Fruit fly (Drosophila melanogaster) whole organism, prepupa: Measurements from ENCODE around the gene CG13244.

ENCODE experiments used
- Blimp-1 ChIP-seq: fragments of 200-800 bp; sonication (Bioruptor generic); optimal IDR thresholded peaks from 3 replicates; lab custom pipeline; 2017; ENCODE audit warnings: missing biosample characterization, missing genetic modification characterization, mild to moderate bottlenecking, moderate library complexity, missing genetic modification reagents
- CG10631 ChIP-seq: fragments of 200-800 bp; sonication (Bioruptor generic); optimal IDR thresholded peaks from 2 replicates; lab custom pipeline; 2016; ENCODE audit warnings: missing biosample characterization, missing genetic modification characterization
- CG10669 ChIP-seq: fragments of 200-800 bp; sonication (Bioruptor generic); optimal IDR thresholded peaks from 3 replicates; lab custom pipeline; 2018; ENCODE audit warnings: missing biosample characterization, mild to moderate bottlenecking, missing genetic modification characterization, moderate library complexity
- CG11294 ChIP-seq: fragments of 200-800 bp; sonication (Bioruptor generic); IDR thresholded peaks from 2 replicates; pipeline ENCODE4 v1.3.6; 2022; ENCODE audit warnings: missing biosample characterization, missing genetic modification characterization
- CG11762 ChIP-seq: fragments of 200-800 bp; sonication (Bioruptor generic); optimal IDR thresholded peaks from 3 replicates; lab custom pipeline; 2016; ENCODE audit warnings: missing biosample characterization, missing genetic modification characterization; ENCODE audit not compliant: insufficient read depth
- CG11902 ChIP-seq: fragments of 200-800 bp; sonication (Bioruptor generic); optimal IDR thresholded peaks from 3 replicates; lab custom pipeline; 2016; ENCODE audit warnings: missing biosample characterization, missing genetic modification characterization
- CG15336 ChIP-seq: fragments of 200-800 bp; sonication (Bioruptor generic); IDR thresholded peaks from 2 replicates; pipeline ENCODE4 v1.3.6; 2022; ENCODE audit warnings: missing biosample characterization, missing genetic modification characterization
- CG16779 ChIP-seq: fragments of 200-800 bp; sonication (Bioruptor generic); optimal IDR thresholded peaks from 3 replicates; lab custom pipeline; 2017; ENCODE audit warnings: missing biosample characterization, mild to moderate bottlenecking, missing genetic modification characterization
- CG31627 ChIP-seq: fragments of 200-800 bp; sonication (Bioruptor generic); optimal IDR thresholded peaks from 3 replicates; lab custom pipeline; 2016; ENCODE audit warnings: missing biosample characterization, missing genetic modification characterization
- CG32006 ChIP-seq: fragments of 200-800 bp; sonication (Bioruptor generic); optimal IDR thresholded peaks from 3 replicates; lab custom pipeline; 2017; ENCODE audit warnings: missing biosample characterization, mild to moderate bottlenecking, missing genetic modification characterization
- CG34406 ChIP-seq: fragments of 200-800 bp; sonication (Bioruptor generic); optimal IDR thresholded peaks from 3 replicates; lab custom pipeline; 2016; ENCODE audit warnings: missing biosample characterization, missing genetic modification characterization
- CG3919 ChIP-seq: fragments of 200-800 bp; sonication (Bioruptor generic); optimal IDR thresholded peaks from 3 replicates; lab custom pipeline; 2016; ENCODE audit warnings: missing biosample characterization, missing genetic modification characterization
- CG4318 ChIP-seq: fragments of 200-800 bp; sonication (Bioruptor generic); optimal IDR thresholded peaks from 3 replicates; lab custom pipeline; 2017; ENCODE audit warnings: missing biosample characterization, mild to moderate bottlenecking, missing genetic modification characterization
- CG6163 ChIP-seq: fragments of 200-800 bp; sonication (Bioruptor generic); IDR thresholded peaks from 3 replicates; pipeline ENCODE4 v1.3.6; 2022; ENCODE audit warnings: missing biosample characterization, missing genetic modification characterization
- CG6276 ChIP-seq: fragments of 200-800 bp; sonication (Bioruptor generic); optimal IDR thresholded peaks from 2 replicates; lab custom pipeline; 2017; ENCODE audit warnings: missing biosample characterization, mild to moderate bottlenecking, missing genetic modification characterization
- CG6792 ChIP-seq: fragments of 200-800 bp; sonication (Bioruptor generic); optimal IDR thresholded peaks from 3 replicates; lab custom pipeline; 2016; ENCODE audit warnings: missing biosample characterization, missing genetic modification characterization
- CG6808 ChIP-seq: fragments of 200-800 bp; sonication (Bioruptor generic); optimal IDR thresholded peaks from 3 replicates; lab custom pipeline; 2017; ENCODE audit warnings: missing biosample characterization, missing genetic modification characterization, mild to moderate bottlenecking, moderate library complexity, missing genetic modification reagents
- CG8119 ChIP-seq: fragments of 200-800 bp; sonication (Bioruptor generic); IDR thresholded peaks from 3 replicates; pipeline ENCODE4 v1.3.6; 2022; ENCODE audit warnings: missing biosample characterization, missing genetic modification characterization
- CG8319 ChIP-seq: fragments of 200-800 bp; sonication (Bioruptor generic); optimal IDR thresholded peaks from 3 replicates; lab custom pipeline; 2016; ENCODE audit warnings: missing biosample characterization, missing genetic modification characterization
- CG8632 ChIP-seq: fragments of 200-800 bp; sonication (Bioruptor generic); optimal IDR thresholded peaks from 3 replicates; lab custom pipeline; 2016; ENCODE audit warnings: missing biosample characterization, missing genetic modification characterization
- CG9139 ChIP-seq: fragments of 200-800 bp; sonication (Bioruptor generic); optimal IDR thresholded peaks from 3 replicates; lab custom pipeline; 2017; ENCODE audit warnings: missing biosample characterization, mild to moderate bottlenecking, missing genetic modification characterization
- Eip75B ChIP-seq: fragments of 200-800 bp; sonication (Bioruptor generic); optimal IDR thresholded peaks from 3 replicates; lab custom pipeline; 2016; ENCODE audit warnings: missing biosample characterization, missing genetic modification characterization
- Eip93F ChIP-seq: fragments of 200-800 bp; sonication (Bioruptor generic); optimal IDR thresholded peaks from 2 replicates; lab custom pipeline; 2016; ENCODE audit warnings: missing biosample characterization, mild to moderate bottlenecking, missing genetic modification characterization
- Ets21C ChIP-seq: fragments of 200-800 bp; sonication (Bioruptor generic); optimal IDR thresholded peaks from 3 replicates; lab custom pipeline; 2016; ENCODE audit warnings: missing biosample characterization, missing genetic modification characterization
- Gug ChIP-seq: fragments of 200-800 bp; sonication (Bioruptor generic); IDR thresholded peaks from 2 replicates; pipeline ENCODE4 v1.3.6; 2022; ENCODE audit warnings: missing biosample characterization, missing genetic modification characterization
- Hr38 ChIP-seq: sonication (Bioruptor generic); optimal IDR thresholded peaks from 2 replicates; lab custom pipeline; 2016; ENCODE audit warnings: missing biosample characterization, missing genetic modification characterization
- Hr39 ChIP-seq: fragments of 200-800 bp; sonication (Bioruptor generic); optimal IDR thresholded peaks from 2 replicates; lab custom pipeline; 2016; ENCODE audit warnings: missing biosample characterization, missing genetic modification characterization
- Hr4 ChIP-seq: fragments of 200-800 bp; sonication (Bioruptor generic); optimal IDR thresholded peaks from 3 replicates; lab custom pipeline; 2016; ENCODE audit warnings: missing biosample characterization, missing genetic modification characterization
- Lpt ChIP-seq: fragments of 200-800 bp; sonication (Bioruptor generic); optimal IDR thresholded peaks from 3 replicates; lab custom pipeline; 2016; ENCODE audit warnings: missing biosample characterization, missing genetic modification characterization
- OdsH ChIP-seq: fragments of 200-800 bp; sonication (Bioruptor generic); optimal IDR thresholded peaks from 3 replicates; lab custom pipeline; 2016; ENCODE audit warnings: missing biosample characterization, missing genetic modification characterization
- Smox ChIP-seq: fragments of 200-800 bp; sonication (Bioruptor generic); optimal IDR thresholded peaks from 3 replicates; lab custom pipeline; 2016; ENCODE audit warnings: missing biosample characterization, missing genetic modification characterization
- Sox102F ChIP-seq: fragments of 200-800 bp; sonication (Bioruptor generic); optimal IDR thresholded peaks from 2 replicates; lab custom pipeline; 2016; ENCODE audit warnings: missing biosample characterization, mild to moderate bottlenecking, missing genetic modification characterization
- Sox14 ChIP-seq: fragments of 200-800 bp; sonication (Bioruptor generic); optimal IDR thresholded peaks from 3 replicates; lab custom pipeline; 2016; ENCODE audit warnings: missing biosample characterization, missing genetic modification characterization
- Sox15 ChIP-seq: fragments of 200-800 bp; sonication (Bioruptor generic); optimal IDR thresholded peaks from 3 replicates; lab custom pipeline; 2016; ENCODE audit warnings: missing biosample characterization, missing genetic modification characterization
- cyc ChIP-seq: fragments of 200-800 bp; sonication (Bioruptor generic); optimal IDR thresholded peaks from 3 replicates; lab custom pipeline; 2016; ENCODE audit warnings: missing biosample characterization, missing genetic modification characterization
- dac ChIP-seq: fragments of 200-800 bp; sonication (Bioruptor generic); optimal IDR thresholded peaks from 2 replicates; lab custom pipeline; 2017; ENCODE audit warnings: missing biosample characterization, mild to moderate bottlenecking, missing genetic modification characterization
- dsx ChIP-seq: fragments of 200-800 bp; optimal IDR thresholded peaks from 3 replicates; lab custom pipeline; 2019; ENCODE audit warnings: missing biosample characterization, mild to moderate bottlenecking, missing genetic modification characterization, moderate library complexity; ENCODE audit not compliant: poor library complexity, severe bottlenecking
- esn ChIP-seq: fragments of 200-800 bp; sonication (Bioruptor generic); optimal IDR thresholded peaks from 2 replicates; lab custom pipeline; 2016; ENCODE audit warnings: missing biosample characterization, mild to moderate bottlenecking, missing genetic modification characterization, moderate library complexity
- fd59A ChIP-seq: fragments of 200-800 bp; sonication (Bioruptor generic); optimal IDR thresholded peaks from 2 replicates; lab custom pipeline; 2017; ENCODE audit warnings: missing biosample characterization, mild to moderate bottlenecking, missing genetic modification characterization, missing genetic modification reagents
- fd85E ChIP-seq: fragments of 200-800 bp; sonication (Bioruptor generic); optimal IDR thresholded peaks from 3 replicates; lab custom pipeline; 2016; ENCODE audit warnings: missing biosample characterization, missing genetic modification characterization
- fkh ChIP-seq: fragments of 200-800 bp; sonication (Bioruptor generic); optimal IDR thresholded peaks from 3 replicates; lab custom pipeline; 2017; ENCODE audit warnings: missing biosample characterization, mild to moderate bottlenecking, missing genetic modification characterization, moderate library complexity
- lz ChIP-seq: fragments of 200-800 bp; sonication (Bioruptor generic); optimal IDR thresholded peaks from 3 replicates; lab custom pipeline; 2016; ENCODE audit warnings: missing biosample characterization, missing genetic modification characterization
- net ChIP-seq: fragments of 200-800 bp; sonication (Bioruptor generic); optimal IDR thresholded peaks from 3 replicates; lab custom pipeline; 2016; ENCODE audit warnings: missing biosample characterization, missing genetic modification characterization
- pdm3 ChIP-seq: fragments of 200-800 bp; sonication (Bioruptor generic); optimal IDR thresholded peaks from 3 replicates; lab custom pipeline; 2016; ENCODE audit warnings: missing biosample characterization, missing genetic modification characterization
- salr ChIP-seq, 2 experiments: fragments of 200-800 bp; sonication (Bioruptor generic); optimal IDR thresholded peaks; 3 replicates each; lab custom pipeline; 2016 to 2018; ENCODE audit warnings: missing biosample characterization in 2 of 2, missing genetic modification characterization in 2 of 2, mild to moderate bottlenecking in 1 of 2
- spab ChIP-seq: fragments of 200-800 bp; sonication (Bioruptor generic); optimal IDR thresholded peaks from 2 replicates; lab custom pipeline; 2017; ENCODE audit warnings: missing biosample characterization, mild to moderate bottlenecking, missing genetic modification characterization, missing genetic modification reagents
- ss ChIP-seq, 2 experiments: fragments of 200-800 bp; sonication (Bioruptor generic); optimal IDR thresholded peaks; 2 replicates in 1 of 2; 3 replicates in 1 of 2; lab custom pipeline; 2017 to 2018; ENCODE audit warnings: mild to moderate bottlenecking in 2 of 2, missing biosample characterization in 2 of 2, missing genetic modification characterization in 2 of 2, moderate library complexity in 1 of 2
- topi ChIP-seq: fragments of 200-800 bp; sonication (Bioruptor generic); optimal IDR thresholded peaks from 3 replicates; lab custom pipeline; 2016; ENCODE audit warnings: missing biosample characterization, missing genetic modification characterization
- vri ChIP-seq: fragments of 200-800 bp; sonication (Bioruptor generic); optimal IDR thresholded peaks from 3 replicates; lab custom pipeline; 2016; ENCODE audit warnings: missing biosample characterization, mild to moderate bottlenecking, missing genetic modification characterization

Gene CG13244

dm6 chr2L:15912008-15912900, 4.4 kb upstream of the CG13244 start:
- TF ChIP-seq Hr38 (GFP tag; lab: Kevin White, UChicago) (no peak), OdsH (peak; percentile 91), CG15336 (peak; percentile 88), cyc (GFP tag; lab: Kevin White, UChicago) (peak; percentile 68), fkh (GFP tag; lab: Kevin White, UChicago) (peak; percentile 90), CG6808 (GFP tag; lab: Kevin White, UChicago) (peak; percentile 43), Blimp-1 (no peak), lz (peak; percentile 69), CG9139 (GFP tag; lab: Kevin White, UChicago) (no peak), dac (GFP tag; lab: Kevin White, UChicago) (peak; percentile 49), vri (GFP tag; lab: Kevin White, UChicago) (peak; percentile 99), net (GFP tag; lab: Kevin White, UChicago) (peak; percentile 85), Sox102F (GFP tag; lab: Kevin White, UChicago) (peak; percentile 39), CG8119 (GFP tag; lab: Robert Waterston, UW) (peak; percentile 91), Hr4 (GFP tag; lab: Kevin White, UChicago) (peak; percentile 90), CG31627 (GFP tag; lab: Kevin White, UChicago) (peak; percentile 65), CG11294 (GFP tag; lab: Robert Waterston, UW) (peak; percentile 80; the same call in 1 of the 2 replicates), Smox (GFP tag; lab: Kevin White, UChicago) (peak; percentile 69), Hr39 (GFP tag; lab: Kevin White, UChicago) (peak; percentile 77), CG6163 (GFP tag; lab: Robert Waterston, UW) (peak; percentile 62; the same call in 2 of the 3 replicates), salr (GFP tag; optimal IDR thresholded peaks at IDR 0.05; lab: Kevin White, UChicago) (peak in 1 of 2 experiments; percentile 79), CG8632 (GFP tag; lab: Kevin White, UChicago) (peak; percentile 77), CG11762 (GFP tag; lab: Kevin White, UChicago) (peak; percentile 67), CG11902 (GFP tag; lab: Kevin White, UChicago) (peak; percentile 75), spab (GFP tag; lab: Kevin White, UChicago) (no peak), CG10631 (peak; percentile 85), Sox15 (GFP tag; lab: Kevin White, UChicago) (peak; percentile 77), CG10669 (GFP tag; lab: Kevin White, UChicago) (peak; percentile 56), CG3919 (GFP tag; lab: Kevin White, UChicago) (peak; percentile 69), Lpt (GFP tag; lab: Kevin White, UChicago) (peak; percentile 54), CG6276 (GFP tag; lab: Kevin White, UChicago) (peak; percentile 65), Gug (GFP tag; lab: Robert Waterston, UW) (peak; percentile 69), CG16779 (tag; lab: Kevin White, UChicago) (peak; percentile 59), Sox14 (peak; percentile 45), CG34406 (GFP tag; lab: Kevin White, UChicago) (peak; percentile 85), CG6792 (peak; percentile 78), Ets21C (GFP tag; lab: Kevin White, UChicago) (peak; percentile 51), Eip75B (GFP tag; lab: Kevin White, UChicago) (no peak), CG4318 (peak; percentile 70), fd85E (GFP tag; lab: Kevin White, UChicago) (no peak), esn (GFP tag; lab: Kevin White, UChicago) (peak; percentile 84), CG8319 (GFP tag; lab: Kevin White, UChicago) (peak; percentile 68), topi (peak; percentile 68), CG32006 (GFP tag; lab: Kevin White, UChicago) (peak; percentile 86), Eip93F (GFP tag; lab: Kevin White, UChicago) (no peak), pdm3 (GFP tag; lab: Kevin White, UChicago) (peak; percentile 67), dsx (GFP tag; lab: Kevin White, UChicago) (peak; percentile 34), ss (GFP tag; optimal IDR thresholded peaks at IDR 0.05; lab: Kevin White, UChicago) (peak; percentile 10 to 42), fd59A (GFP tag; lab: Kevin White, UChicago) (peak; percentile 47)
